Fruit fly (Drosophila melanogaster): ENCODE measurements around the gene CG31068.

Gene CG31068

DNA sequence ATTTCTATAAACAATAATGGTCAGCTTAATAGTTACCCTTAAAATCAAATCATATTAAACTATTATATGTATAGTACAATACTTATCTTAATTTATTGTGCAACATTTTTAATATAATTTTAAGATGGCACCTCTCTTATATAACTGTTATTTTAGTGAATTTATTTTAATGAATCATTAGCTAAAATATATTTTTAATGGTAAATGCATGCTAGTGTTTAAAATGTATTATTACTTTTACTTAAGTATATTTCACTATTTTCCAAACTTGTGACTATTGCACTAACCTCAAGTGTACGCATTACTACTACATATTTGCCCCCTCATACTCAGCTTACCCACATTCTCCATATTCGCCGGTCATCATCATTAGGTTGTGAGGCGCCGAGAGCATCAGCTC is 12.8 kb downstream of the CG31068 start:
- TF ChIP-seq fd96Ca (GFP tag; IDR thresholded peaks at IDR 0.05) = no peak
- TF ChIP-seq Pif1A (GFP tag; optimal IDR thresholded peaks at IDR 0.05) = peak; percentile 5
- TF ChIP-seq CG8159 (tag; optimal IDR thresholded peaks at IDR 0.05) = peak; percentile 87
- TF ChIP-seq CG14655 (GFP tag; optimal IDR thresholded peaks at IDR 0.05) = no peak
- TF ChIP-seq Pif1B (GFP tag; optimal IDR thresholded peaks at IDR 0.05) = no peak
- peak; percentile 69 for TF ChIP-seq CG17806 (tag; optimal IDR thresholded peaks at IDR 0.05)
- TF ChIP-seq gl (tag; optimal IDR thresholded peaks at IDR 0.05) = no peak
- TF ChIP-seq CG10348 (GFP tag; IDR thresholded peaks at IDR 0.05) = no peak
- peak; percentile 10 for TF ChIP-seq CG13204 (GFP tag; optimal IDR thresholded peaks at IDR 0.05)
- peak; percentile 48; the same call in 1 of the 3 replicates for TF ChIP-seq CG4496 (GFP tag; IDR thresholded peaks at IDR 0.05)
- no peak for TF ChIP-seq EcR (GFP tag; optimal IDR thresholded peaks at IDR 0.05)
- TF ChIP-seq D1 (tag; optimal IDR thresholded peaks at IDR 0.05) = no peak
- TF ChIP-seq CG12605 (GFP tag; IDR thresholded peaks at IDR 0.05) = peak; percentile 64
- TF ChIP-seq CG15710 (tag; optimal IDR thresholded peaks at IDR 0.05) = peak; percentile 80
- TF ChIP-seq Snoo (tag; optimal IDR thresholded peaks at IDR 0.05) = no peak
- peak; percentile 68 for TF ChIP-seq CG34367 (tag; optimal IDR thresholded peaks at IDR 0.05)
- peak; percentile 81 for TF ChIP-seq CG8301 (tag; optimal IDR thresholded peaks at IDR 0.05)
- TF ChIP-seq CG9948 (tag; optimal IDR thresholded peaks at IDR 0.05) = peak; percentile 83
- peak; percentile 49 for TF ChIP-seq CG32121 (GFP tag; IDR thresholded peaks at IDR 0.05)
- no peak for TF ChIP-seq Ets98B (GFP tag; IDR thresholded peaks at IDR 0.05)
- TF ChIP-seq rn (GFP tag; IDR thresholded peaks at IDR 0.05) = no peak

DNA sequence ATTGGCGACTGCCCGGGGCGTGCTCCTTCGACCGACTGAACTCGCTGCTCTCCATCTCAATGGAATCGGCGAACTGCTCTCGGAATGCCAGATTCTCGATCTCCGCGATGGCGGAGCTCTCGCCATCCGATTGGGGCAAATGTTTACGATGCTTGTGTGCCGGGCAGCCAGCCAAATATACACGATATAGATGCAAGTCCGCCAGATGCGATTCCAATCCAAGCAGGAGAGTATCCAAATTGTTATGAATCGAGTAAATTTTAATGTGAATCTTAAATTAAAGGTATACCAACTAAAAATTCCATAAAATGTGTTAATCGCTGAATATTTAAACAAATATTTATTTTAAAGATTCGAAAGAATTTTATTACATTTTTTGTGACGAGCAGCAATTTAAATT is 14.4 kb downstream of the CG31068 start, which contains the start of gene CG5984:
Gene CG5984 (minus strand): TSS at position 101 of the 400 bp plus-strand sequence.
- TF ChIP-seq CG10348 (GFP tag; IDR thresholded peaks at IDR 0.05) (no peak), CG32121 (GFP tag; IDR thresholded peaks at IDR 0.05) (no peak), CG12605 (GFP tag; IDR thresholded peaks at IDR 0.05) (no peak), CG34367 (tag; optimal IDR thresholded peaks at IDR 0.05) (no peak)

DNA sequence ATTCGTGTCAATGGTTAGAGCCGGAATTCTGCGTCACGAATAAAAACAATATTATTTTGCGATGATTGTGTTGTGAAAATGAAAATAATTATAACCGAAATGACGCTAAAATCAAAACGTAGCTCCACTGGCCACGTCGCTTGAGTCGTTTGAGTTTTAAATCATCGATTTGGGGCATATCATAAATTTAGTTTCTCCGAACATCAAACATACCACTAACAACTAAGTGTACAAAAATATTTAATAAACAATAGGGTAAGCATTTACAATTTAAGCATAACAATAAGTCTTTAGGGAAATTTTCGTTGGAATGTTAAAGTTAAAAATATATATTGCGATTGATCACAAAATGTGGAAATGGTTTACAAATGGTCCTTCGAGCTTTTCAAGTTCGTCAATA is 17.4 kb downstream of the CG31068 start, which contains the start of the genes TTLL6B and TfIIA-L:
Gene TTLL6B (minus strand): TSS at position 101 of the 400 bp plus-strand sequence.
Gene TfIIA-L (plus strand): TSS at position 206 of the 400 bp plus-strand sequence.
- TF ChIP-seq CG10348 (GFP tag; IDR thresholded peaks at IDR 0.05) (no peak), CG34367 (tag; optimal IDR thresholded peaks at IDR 0.05) (no peak), EcR (GFP tag; optimal IDR thresholded peaks at IDR 0.05) (no peak), Pif1B (GFP tag; optimal IDR thresholded peaks at IDR 0.05) (no peak), CG12605 (GFP tag; IDR thresholded peaks at IDR 0.05) (no peak), Ets98B (GFP tag; IDR thresholded peaks at IDR 0.05) (no peak), CG9948 (tag; optimal IDR thresholded peaks at IDR 0.05) (no peak), CG8159 (tag; optimal IDR thresholded peaks at IDR 0.05) (no peak), CG14655 (GFP tag; optimal IDR thresholded peaks at IDR 0.05) (no peak), fd96Ca (GFP tag; IDR thresholded peaks at IDR 0.05) (no peak), D1 (tag; optimal IDR thresholded peaks at IDR 0.05) (no peak), gl (tag; optimal IDR thresholded peaks at IDR 0.05) (no peak), CG13204 (GFP tag; optimal IDR thresholded peaks at IDR 0.05) (no peak), CG17806 (tag; optimal IDR thresholded peaks at IDR 0.05) (no peak), CG32121 (GFP tag; IDR thresholded peaks at IDR 0.05) (no peak), Snoo (tag; optimal IDR thresholded peaks at IDR 0.05) (no peak), CG4496 (GFP tag; IDR thresholded peaks at IDR 0.05) (no peak), CG8301 (tag; optimal IDR thresholded peaks at IDR 0.05) (no peak), CG15710 (tag; optimal IDR thresholded peaks at IDR 0.05) (no peak), rn (GFP tag; IDR thresholded peaks at IDR 0.05) (no peak)

- TF ChIP-seq rn (GFP tag; IDR thresholded peaks at IDR 0.05) = peak; percentile 70; the same call in 1 of the 2 replicates
- peak; percentile 76 for TF ChIP-seq CG17806 (tag; optimal IDR thresholded peaks at IDR 0.05)
- TF ChIP-seq Snoo (tag; optimal IDR thresholded peaks at IDR 0.05) = peak; percentile 72
- TF ChIP-seq fd96Ca (GFP tag; IDR thresholded peaks at IDR 0.05) = peak; percentile 79
- no peak for TF ChIP-seq gl (tag; optimal IDR thresholded peaks at IDR 0.05)
- peak; percentile 71 for TF ChIP-seq CG34367 (tag; optimal IDR thresholded peaks at IDR 0.05)
- TF ChIP-seq CG8159 (tag; optimal IDR thresholded peaks at IDR 0.05) = peak; percentile 75
- peak; percentile 64 for TF ChIP-seq CG8301 (tag; optimal IDR thresholded peaks at IDR 0.05)
- peak; percentile 85 for TF ChIP-seq CG32121 (GFP tag; IDR thresholded peaks at IDR 0.05)
- peak; percentile 94 for TF ChIP-seq CG4496 (GFP tag; IDR thresholded peaks at IDR 0.05)
- TF ChIP-seq CG13204 (GFP tag; optimal IDR thresholded peaks at IDR 0.05) = no peak
- 0 out of 2 replicates have a peak, but pooled peaks have one; percentile 50 for TF ChIP-seq CG10348 (GFP tag; IDR thresholded peaks at IDR 0.05)
- no peak for TF ChIP-seq D1 (tag; optimal IDR thresholded peaks at IDR 0.05)
- peak; percentile 88 for TF ChIP-seq Ets98B (GFP tag; IDR thresholded peaks at IDR 0.05)
- peak; percentile 64 for TF ChIP-seq CG9948 (tag; optimal IDR thresholded peaks at IDR 0.05)
- peak; percentile 90 for TF ChIP-seq CG12605 (GFP tag; IDR thresholded peaks at IDR 0.05)
- TF ChIP-seq EcR (GFP tag; optimal IDR thresholded peaks at IDR 0.05) = peak; percentile 59
- peak; percentile 75 for TF ChIP-seq CG15710 (tag; optimal IDR thresholded peaks at IDR 0.05)
- TF ChIP-seq Pif1A (GFP tag; optimal IDR thresholded peaks at IDR 0.05) = no peak
- no peak for TF ChIP-seq CG14655 (GFP tag; optimal IDR thresholded peaks at IDR 0.05)
- no peak for TF ChIP-seq Pif1B (GFP tag; optimal IDR thresholded peaks at IDR 0.05)
These were observed 19.8 kb downstream of the CG31068 start, which contains the start of gene pll for dm6 chr3R:27253136-27253920. TSS of gene pll (minus strand) at chr3R:27253182.

dm6 chr3R:27253921-27254376 is 20.5 kb downstream of the CG31068 start:
- TF ChIP-seq EcR (GFP tag; optimal IDR thresholded peaks at IDR 0.05) (peak; percentile 24), CG8301 (tag; optimal IDR thresholded peaks at IDR 0.05) (no peak), CG34367 (tag; optimal IDR thresholded peaks at IDR 0.05) (peak; percentile 19)

Data from whole organism, pupa.